Worm (Caenorhabditis elegans) whole organism, young adult: ENCODE data around the gene T22D1.1.

Source experiments
- C06A6.2 ChIP-seq: fragments of 200-800 bp; sonication (Bioruptor generic); conservative IDR thresholded peaks from 2 replicates; pipeline ENCODE4 v1.3.6; 2022; ENCODE audit warnings: missing genetic modification characterization, missing compliant biosample characterization
- C17E4.6 ChIP-seq: fragments of 200-800 bp; sonication (Bioruptor generic); IDR thresholded peaks from 2 replicates; pipeline ENCODE4 v1.3.6; 2022; ENCODE audit warnings: missing genetic modification reagents, missing genetic modification characterization, missing compliant biosample characterization
- D2030.7 ChIP-seq: fragments of 200-800 bp; sonication (Bioruptor generic); IDR thresholded peaks from 2 replicates; pipeline ENCODE4 v1.3.6; 2022; ENCODE audit warnings: missing genetic modification reagents, missing genetic modification characterization, missing compliant biosample characterization
- F10E7.11 ChIP-seq: sonication (generic microtip); optimal IDR thresholded peaks from 2 replicates; lab custom pipeline; 2017; ENCODE audit warnings: mild to moderate bottlenecking, missing genetic modification characterization, moderate library complexity, missing compliant biosample characterization
- F33H1.4 ChIP-seq: fragments of 200-800 bp; sonication (Bioruptor generic); IDR thresholded peaks from 2 replicates; pipeline ENCODE4 v1.3.6; 2022; ENCODE audit warnings: missing genetic modification reagents, missing genetic modification characterization, missing compliant biosample characterization
- F39B2.1 ChIP-seq: fragments of 200-800 bp; sonication (Bioruptor generic); IDR thresholded peaks from 2 replicates; pipeline ENCODE4 v1.3.6; 2022; ENCODE audit warnings: missing genetic modification reagents, missing genetic modification characterization, missing compliant biosample characterization
- F49E8.2 ChIP-seq: sonication (generic microtip); optimal IDR thresholded peaks from 3 replicates; lab custom pipeline; 2017; ENCODE audit warnings: missing genetic modification characterization, mild to moderate bottlenecking, missing compliant biosample characterization, antibody characterized with exemption, moderate library complexity; ENCODE audit not compliant: insufficient read depth
- Y53G8AR.9 ChIP-seq: fragments of 200-800 bp; sonication (Bioruptor generic); conservative IDR thresholded peaks from 2 replicates; pipeline ENCODE4 v1.3.6; 2022; ENCODE audit warnings: missing genetic modification reagents, missing genetic modification characterization, missing compliant biosample characterization
- Y56A3A.18 ChIP-seq: fragments of 200-800 bp; sonication (Bioruptor generic); IDR thresholded peaks from 2 replicates; pipeline ENCODE4 v1.3.6; 2022; ENCODE audit warnings: missing genetic modification reagents, missing genetic modification characterization, missing compliant biosample characterization
- Y95B8A.8 ChIP-seq: fragments of 200-800 bp; sonication (Bioruptor generic); IDR thresholded peaks from 2 replicates; pipeline ENCODE4 v1.3.6; 2022; ENCODE audit warnings: missing genetic modification reagents, missing genetic modification characterization, missing compliant biosample characterization
- akir-1 ChIP-seq: fragments of 200-800 bp; sonication (Bioruptor generic); optimal IDR thresholded peaks from 2 replicates; lab custom pipeline; 2018; ENCODE audit warnings: mild to moderate bottlenecking, missing genetic modification characterization, moderate library complexity, missing compliant biosample characterization
- ama-1 ChIP-seq, 3 experiments: fragments of 150-350 bp in 1 of 3; sonication (generic microtip) in 2 of 3; optimal IDR thresholded peaks; 2 replicates each; lab custom pipeline; 2014 to 2018; ENCODE audit warnings: missing biosample characterization in 2 of 3, missing genetic modification characterization in 2 of 3, missing genetic modification reagents in 2 of 3
- attf-6 ChIP-seq: fragments of 200-800 bp; sonication (Bioruptor generic); IDR thresholded peaks from 2 replicates; pipeline ENCODE4 v1.3.6; 2022; ENCODE audit warnings: missing genetic modification reagents, missing genetic modification characterization, missing compliant biosample characterization
- ceh-100 ChIP-seq: fragments of 200-800 bp; sonication (Bioruptor generic); IDR thresholded peaks from 2 replicates; pipeline ENCODE4 v1.3.6; 2022; ENCODE audit warnings: missing genetic modification reagents, missing genetic modification characterization, missing compliant biosample characterization
- ceh-40 ChIP-seq: fragments of 200-800 bp; sonication (Bioruptor generic); IDR thresholded peaks from 2 replicates; pipeline ENCODE4 v1.3.6; 2022; ENCODE audit warnings: missing genetic modification characterization, missing compliant biosample characterization
- ceh-58 ChIP-seq: fragments of 200-800 bp; sonication (Bioruptor generic); IDR thresholded peaks from 2 replicates; pipeline ENCODE4 v1.3.6; 2022; ENCODE audit warnings: missing genetic modification characterization, missing compliant biosample characterization
- dox-1 ChIP-seq: fragments of 200-800 bp; sonication (Bioruptor generic); IDR thresholded peaks from 2 replicates; pipeline ENCODE4 v1.3.6; 2022; ENCODE audit warnings: missing genetic modification reagents, missing genetic modification characterization, missing compliant biosample characterization
- egrh-3 ChIP-seq: fragments of 200-800 bp; sonication (Bioruptor generic); IDR thresholded peaks from 2 replicates; pipeline ENCODE4 v1.3.6; 2022; ENCODE audit warnings: missing genetic modification reagents, missing genetic modification characterization, missing compliant biosample characterization
- ekl-4 ChIP-seq: fragments of 200-800 bp; sonication (Bioruptor generic); IDR thresholded peaks from 2 replicates; pipeline ENCODE4 v1.3.6; 2022; ENCODE audit warnings: missing genetic modification reagents, missing genetic modification characterization, missing compliant biosample characterization
- fkh-3 ChIP-seq: sonication (generic microtip); optimal IDR thresholded peaks from 2 replicates; lab custom pipeline; 2016; ENCODE audit warnings: mild to moderate bottlenecking, missing genetic modification characterization, missing compliant biosample characterization
- him-1 ChIP-seq: sonication (generic microtip); optimal IDR thresholded peaks from 2 replicates; lab custom pipeline; 2016; ENCODE audit warnings: missing genotype, missing genetic modification reagents, missing genetic modification characterization, missing compliant biosample characterization
- hlh-26 ChIP-seq: fragments of 200-800 bp; sonication (Bioruptor generic); conservative IDR thresholded peaks from 2 replicates; pipeline ENCODE4 v1.3.6; 2022; ENCODE audit warnings: missing genetic modification reagents, missing genetic modification characterization, missing compliant biosample characterization
- hmg-1.2 ChIP-seq: fragments of 200-800 bp; sonication (Bioruptor generic); IDR thresholded peaks from 2 replicates; pipeline ENCODE4 v1.3.6; 2022; ENCODE audit warnings: missing genetic modification reagents, missing genetic modification characterization, missing compliant biosample characterization
- lin-26 ChIP-seq: fragments of 200-800 bp; sonication (Bioruptor generic); IDR thresholded peaks from 2 replicates; pipeline ENCODE4 v1.3.6; 2022; ENCODE audit warnings: missing genetic modification reagents, missing genetic modification characterization, missing compliant biosample characterization
- lin-40 ChIP-seq: sonication (generic microtip); optimal IDR thresholded peaks from 2 replicates; lab custom pipeline; 2016; ENCODE audit warnings: missing genetic modification characterization, mild to moderate bottlenecking, missing compliant biosample characterization, missing genotype, missing genetic modification reagents
- lir-1 ChIP-seq: fragments of 200-800 bp; sonication (Bioruptor generic); conservative IDR thresholded peaks from 2 replicates; pipeline ENCODE4 v1.3.6; 2022; ENCODE audit warnings: missing genetic modification reagents, missing genetic modification characterization, missing compliant biosample characterization
- lsy-27 ChIP-seq: sonication (generic microtip); optimal IDR thresholded peaks from 2 replicates; lab custom pipeline; 2017; ENCODE audit warnings: missing genetic modification characterization, mild to moderate bottlenecking, missing compliant biosample characterization, antibody characterized with exemption, missing genotype, borderline replicate concordance; ENCODE audit not compliant: insufficient read depth
- madf-6 ChIP-seq: fragments of 200-800 bp; sonication (Bioruptor generic); IDR thresholded peaks from 2 replicates; pipeline ENCODE4 v1.3.6; 2022; ENCODE audit warnings: missing genetic modification reagents, missing genetic modification characterization, missing compliant biosample characterization
- madf-8 ChIP-seq: fragments of 200-800 bp; sonication (Bioruptor generic); conservative IDR thresholded peaks from 2 replicates; pipeline ENCODE4 v1.3.6; 2022; ENCODE audit warnings: missing genetic modification reagents, missing genetic modification characterization, missing compliant biosample characterization
- mcd-1 ChIP-seq: fragments of 200-800 bp; sonication (Bioruptor generic); IDR thresholded peaks from 2 replicates; pipeline ENCODE4 v1.3.6; 2022; ENCODE audit warnings: missing genetic modification reagents, missing genetic modification characterization, missing compliant biosample characterization
- mel-28 ChIP-seq: sonication (generic microtip); optimal IDR thresholded peaks from 2 replicates; lab custom pipeline; 2016; ENCODE audit warnings: borderline replicate concordance, mild to moderate bottlenecking, missing genetic modification characterization, missing compliant biosample characterization
- nhr-90 ChIP-seq: sonication (generic microtip); optimal IDR thresholded peaks from 2 replicates; lab custom pipeline; 2016; ENCODE audit warnings: missing genotype, mild to moderate bottlenecking, missing genetic modification characterization, missing compliant biosample characterization
- pbrm-1 ChIP-seq: fragments of 200-800 bp; sonication (Bioruptor generic); IDR thresholded peaks from 2 replicates; pipeline ENCODE4 v1.3.6; 2022; ENCODE audit warnings: missing genetic modification reagents, missing genetic modification characterization, missing compliant biosample characterization
- snpc-1.1 ChIP-seq: sonication (generic microtip); optimal IDR thresholded peaks from 2 replicates; lab custom pipeline; 2017; ENCODE audit warnings: missing genetic modification characterization, mild to moderate bottlenecking, missing compliant biosample characterization, antibody characterized with exemption, moderate library complexity, missing genotype, missing genetic modification reagents; ENCODE audit not compliant: insufficient read depth
- snpc-3.4 ChIP-seq: sonication (generic microtip); optimal IDR thresholded peaks from 2 replicates; lab custom pipeline; 2017; ENCODE audit warnings: missing genetic modification characterization, mild to moderate bottlenecking, missing compliant biosample characterization, antibody characterized with exemption, moderate library complexity, missing genotype, missing genetic modification reagents
- snpc-4 ChIP-seq, 5 experiments: fragments of 150-350 bp in 1 of 5; sonication (generic microtip) in 4 of 5; optimal IDR thresholded peaks; 2 replicates each; lab custom pipeline; 2014 to 2018; ENCODE audit warnings: missing genetic modification characterization in 5 of 5, missing biosample characterization in 3 of 5, antibody characterized with exemption in 2 of 5, mild to moderate bottlenecking in 2 of 5, missing compliant biosample characterization in 2 of 5, missing genotype in 2 of 5, moderate library complexity in 2 of 5, missing genetic modification reagents in 1 of 5
- xnd-1 ChIP-seq: sonication (generic microtip); optimal IDR thresholded peaks from 2 replicates; lab custom pipeline; 2016; ENCODE audit warnings: missing genotype, missing genetic modification reagents, missing genetic modification characterization, missing compliant biosample characterization
- ztf-18 ChIP-seq: sonication (generic microtip); optimal IDR thresholded peaks from 2 replicates; lab custom pipeline; 2016; ENCODE audit warnings: missing genotype, mild to moderate bottlenecking, missing genetic modification characterization, missing compliant biosample characterization
- ztf-25 ChIP-seq: fragments of 200-800 bp; sonication (Bioruptor generic); IDR thresholded peaks from 2 replicates; pipeline ENCODE4 v1.3.6; 2022; ENCODE audit warnings: missing genetic modification reagents, missing genetic modification characterization, missing compliant biosample characterization
- ztf-6 ChIP-seq: fragments of 200-800 bp; sonication (Bioruptor generic); IDR thresholded peaks from 2 replicates; pipeline ENCODE4 v1.3.6; 2022; ENCODE audit warnings: missing genetic modification reagents, missing genetic modification characterization, missing compliant biosample characterization

The T22D1.1 gene

ce11 chrIV:6912851-6913588, 10.2 kb upstream of the T22D1.1 start, which contains the start of gene T22D1.3 (continued):
- TF ChIP-seq ceh-100 (GFP tag; lab: Robert Waterston, UW) (no peak), ztf-25 (GFP tag; lab: Robert Waterston, UW) (no peak), ceh-58 (GFP tag; lab: Robert Waterston, UW) (no peak), ztf-6 (GFP tag; lab: Robert Waterston, UW) (no peak), him-1 (tag; lab: Kevin White, UChicago) (no peak), xnd-1 (no peak), hlh-26 (GFP tag; lab: Robert Waterston, UW) (no peak), lin-40 (tag; lab: Kevin White, UChicago) (no peak), F39B2.1 (GFP tag; lab: Robert Waterston, UW) (no peak), C06A6.2 (GFP tag; lab: Robert Waterston, UW) (no peak)

- TF ChIP-seq F49E8.2 (tag; lab: Kevin White, UChicago): peak; percentile 2
- peak; percentile 71 for TF ChIP-seq madf-6 (GFP tag; lab: Robert Waterston, UW)
- peak; percentile 64 for TF ChIP-seq dox-1 (GFP tag; lab: Robert Waterston, UW)
- peak; percentile 58; the same call in 1 of the 2 replicates for TF ChIP-seq Y53G8AR.9 (GFP tag; lab: Robert Waterston, UW)
- TF ChIP-seq egrh-3: 0 out of 2 replicates have a peak, but pooled peaks have one; percentile 28
- peak; percentile 33 for TF ChIP-seq snpc-3.4
- peak; percentile 63 for TF ChIP-seq ekl-4 (GFP tag; lab: Robert Waterston, UW)
- 0 out of 2 replicates have a peak, but pooled peaks have one; percentile 16 for TF ChIP-seq lin-26 (GFP tag; lab: Robert Waterston, UW)
- TF ChIP-seq D2030.7: peak; percentile 76
- 0 out of 2 replicates have a peak, but pooled peaks have one; percentile 15 for TF ChIP-seq madf-8 (GFP tag; lab: Robert Waterston, UW)
- TF ChIP-seq ztf-18 (tag; lab: Kevin White, UChicago): peak; percentile 20
- TF ChIP-seq F33H1.4 (GFP tag; lab: Robert Waterston, UW): peak; percentile 58
- peak; percentile 59; the same call in 1 of the 2 replicates for TF ChIP-seq ceh-100 (GFP tag; lab: Robert Waterston, UW)
- peak; percentile 80 for TF ChIP-seq pbrm-1
- peak; percentile 77 for TF ChIP-seq attf-6 (GFP tag; lab: Robert Waterston, UW)
- peak; percentile 86 for TF ChIP-seq snpc-4 (GFP tag; optimal IDR thresholded peaks at IDR 0.05; lab: Kevin White, UChicago)
- peak in 3 of 4 experiments; percentile 91 to 94 (median 94) for TF ChIP-seq snpc-4 (tag; optimal IDR thresholded peaks at IDR 0.05; lab: Kevin White, UChicago)
- peak; percentile 57 for TF ChIP-seq mcd-1
- TF ChIP-seq hmg-1.2: peak; percentile 89
- peak; percentile 88 for TF ChIP-seq snpc-1.1
- TF ChIP-seq Y95B8A.8 (GFP tag; lab: Robert Waterston, UW): 0 out of 2 replicates have a peak, but pooled peaks have one; percentile 28
- peak; percentile 40; the same call in 1 of the 2 replicates for TF ChIP-seq C17E4.6 (GFP tag; lab: Robert Waterston, UW)
These were observed 9.0 kb upstream of the T22D1.1 start for ce11 chrIV:6914161-6914585.

ce11 chrIV:6916831-6917230, 6.3 kb upstream of the T22D1.1 start:
- no peak for TF ChIP-seq snpc-4 (GFP tag; optimal IDR thresholded peaks at IDR 0.05; lab: Kevin White, UChicago)
- TF ChIP-seq snpc-4 (tag; optimal IDR thresholded peaks at IDR 0.05; lab: Kevin White, UChicago): peak in 2 of 4 experiments; percentile 35 to 56
- TF ChIP-seq Y53G8AR.9 (GFP tag; lab: Robert Waterston, UW): 0 out of 2 replicates have a peak, but pooled peaks have one; percentile 57
- no peak for TF ChIP-seq akir-1 (GFP tag; lab: Kevin White, UChicago)
- no peak for TF ChIP-seq Y95B8A.8 (GFP tag; lab: Robert Waterston, UW)
- no peak for TF ChIP-seq mel-28
- TF ChIP-seq snpc-1.1: peak; percentile 47
- TF ChIP-seq ceh-40: no peak
- 0 out of 2 replicates have a peak, but pooled peaks have one; percentile 49 for TF ChIP-seq lin-26 (GFP tag; lab: Robert Waterston, UW)
- TF ChIP-seq lsy-27 (tag; lab: Kevin White, UChicago): no peak
- TF ChIP-seq him-1 (tag; lab: Kevin White, UChicago): peak; percentile 64
- no peak for TF ChIP-seq nhr-90 (tag; lab: Kevin White, UChicago)
- no peak for TF ChIP-seq C17E4.6 (GFP tag; lab: Robert Waterston, UW)
- TF ChIP-seq hmg-1.2: peak; percentile 28; the same call in 1 of the 2 replicates
- no peak for TF ChIP-seq F10E7.11 (tag; lab: Kevin White, UChicago)
- TF ChIP-seq Y56A3A.18: peak; percentile 70; the same call in 1 of the 2 replicates
- peak; percentile 4 for TF ChIP-seq F49E8.2 (tag; lab: Kevin White, UChicago)
- no peak for TF ChIP-seq fkh-3 (tag; lab: Kevin White, UChicago)
- TF ChIP-seq ama-1 (optimal IDR thresholded peaks at IDR 0.05; lab: Kevin White, UChicago): no peak
- peak in 1 of 2 experiments; percentile 32 for TF ChIP-seq ama-1 (GFP tag; optimal IDR thresholded peaks at IDR 0.05; lab: Kevin White, UChicago)
- no peak for TF ChIP-seq lir-1
